Fruit fly (Drosophila melanogaster) whole organism: Measurements from ENCODE around the gene BthD.

Experiments
- CG8478 ChIP-seq: fragments of >200 bp; optimal IDR thresholded peaks from 2 replicates; lab custom pipeline; 2018; ENCODE audit warnings: inconsistent platforms
- Dll ChIP-seq: fragments of >200 bp; optimal IDR thresholded peaks from 2 replicates; lab custom pipeline; 2017
- EcR ChIP-seq, 2 experiments: fragments of >200 bp; optimal IDR thresholded peaks; 2 replicates each; lab custom pipeline; 2017; ENCODE audit warnings: missing biosample characterization in 2 of 2, missing genetic modification characterization in 2 of 2, missing genetic modification reagents in 2 of 2
- pan ChIP-seq: fragments of >200 bp; optimal IDR thresholded peaks from 2 replicates; lab custom pipeline; 2017
- psq ChIP-seq: fragments of >200 bp; optimal IDR thresholded peaks from 2 replicates; lab custom pipeline; 2017
- usp ChIP-seq: fragments of >200 bp; optimal IDR thresholded peaks from 2 replicates; lab custom pipeline; 2017; ENCODE audit warnings: missing biosample characterization, missing genetic modification characterization, mixed read lengths

The BthD gene

dm6 chrX:13641115-13641890, 29.4 kb downstream of the BthD start:
- TF ChIP-seq pan (lab: Kevin White, UChicago) (no peak), CG8478 (lab: Kevin White, UChicago) (no peak), Dll (lab: Kevin White, UChicago) (no peak), psq (no peak), usp (GFP tag; lab: Kevin White, UChicago) (no peak)

dm6 chrX:13641891-13642617, 30.1 kb downstream of the BthD start:
- no peak for TF ChIP-seq CG8478 (lab: Kevin White, UChicago)
- no peak for TF ChIP-seq Dll (lab: Kevin White, UChicago)
- TF ChIP-seq pan (lab: Kevin White, UChicago): no peak
- TF ChIP-seq EcR (GFP tag; optimal IDR thresholded peaks at IDR 0.05; lab: Kevin White, UChicago): peak in 1 of 2 experiments; percentile 22
- no peak for TF ChIP-seq psq

- no peak for TF ChIP-seq usp (GFP tag; lab: Kevin White, UChicago)
- no peak for TF ChIP-seq pan (lab: Kevin White, UChicago)
- no peak for TF ChIP-seq psq
- TF ChIP-seq EcR (GFP tag; optimal IDR thresholded peaks at IDR 0.05; lab: Kevin White, UChicago): no peak
Measured at dm6 chrX:13643961-13644360, 32.0 kb downstream of the BthD start.

dm6 chrX:13644696-13645393, 32.9 kb downstream of the BthD start:
- no peak for TF ChIP-seq pan (lab: Kevin White, UChicago)
- no peak for TF ChIP-seq usp (GFP tag; lab: Kevin White, UChicago)
- TF ChIP-seq CG8478 (lab: Kevin White, UChicago): no peak
- TF ChIP-seq Dll (lab: Kevin White, UChicago): no peak
- no peak for TF ChIP-seq EcR (GFP tag; optimal IDR thresholded peaks at IDR 0.05; lab: Kevin White, UChicago)
- TF ChIP-seq psq: no peak

- TF ChIP-seq CG8478 (lab: Kevin White, UChicago) (no peak), Dll (lab: Kevin White, UChicago) (no peak), psq (no peak), pan (lab: Kevin White, UChicago) (no peak), usp (GFP tag; lab: Kevin White, UChicago) (no peak), EcR (GFP tag; optimal IDR thresholded peaks at IDR 0.05; lab: Kevin White, UChicago) (no peak)
Measured at dm6 chrX:13646175-13646574, 34.2 kb downstream of the BthD start.

- TF ChIP-seq pan (lab: Kevin White, UChicago): no peak
Measured at dm6 chrX:13648819-13649218, 36.9 kb downstream of the BthD start.

dm6 chrX:13649801-13650200, 37.9 kb downstream of the BthD start:
- TF ChIP-seq CG8478 (lab: Kevin White, UChicago) (no peak), Dll (lab: Kevin White, UChicago) (no peak), EcR (GFP tag; optimal IDR thresholded peaks at IDR 0.05; lab: Kevin White, UChicago) (no peak), usp (GFP tag; lab: Kevin White, UChicago) (no peak), pan (lab: Kevin White, UChicago) (no peak), psq (no peak)

- TF ChIP-seq psq (no peak), EcR (GFP tag; optimal IDR thresholded peaks at IDR 0.05; lab: Kevin White, UChicago) (no peak), usp (GFP tag; lab: Kevin White, UChicago) (no peak), CG8478 (lab: Kevin White, UChicago) (no peak), Dll (lab: Kevin White, UChicago) (no peak), pan (lab: Kevin White, UChicago) (no peak)
Measured at dm6 chrX:13651170-13651569, 39.2 kb downstream of the BthD start.
